Fruit fly (Drosophila melanogaster) whole organism, embryonic: ENCODE measurements around the gene CG13059.

Source experiments
- Bgb ChIP-seq: fragments of 200-800 bp; sonication (Bioruptor generic); IDR thresholded peaks from 2 replicates; pipeline ENCODE4 v1.3.6; 2022; ENCODE audit warnings: missing biosample characterization, missing genetic modification characterization; ENCODE audit not compliant: partially characterized antibody
- Bteb2 ChIP-seq: fragments of 200-800 bp; sonication (Bioruptor generic); optimal IDR thresholded peaks from 2 replicates; lab custom pipeline; 2016; ENCODE audit warnings: missing biosample characterization, missing genetic modification characterization
- CG10274 ChIP-seq: fragments of 200-800 bp; sonication (Bioruptor generic); optimal IDR thresholded peaks from 3 replicates; lab custom pipeline; 2017; ENCODE audit warnings: missing biosample characterization, mild to moderate bottlenecking, missing genetic modification characterization
- CG10431 ChIP-seq: fragments of 200-800 bp; sonication (Bioruptor generic); optimal IDR thresholded peaks from 3 replicates; lab custom pipeline; 2018; ENCODE audit warnings: missing biosample characterization, mild to moderate bottlenecking, missing genetic modification characterization
- CG11560 ChIP-seq: fragments of 200-800 bp; sonication (Bioruptor generic); IDR thresholded peaks from 3 replicates; pipeline ENCODE4 v1.3.6; 2022; ENCODE audit warnings: missing biosample characterization, missing genetic modification characterization
- CG13775 ChIP-seq: fragments of 200-800 bp; sonication (Bioruptor generic); optimal IDR thresholded peaks from 3 replicates; lab custom pipeline; 2017; ENCODE audit warnings: missing biosample characterization, mild to moderate bottlenecking, missing genetic modification characterization
- CG14965 ChIP-seq: fragments of 200-800 bp; sonication (Bioruptor generic); optimal IDR thresholded peaks from 2 replicates; lab custom pipeline; 2016; ENCODE audit warnings: missing biosample characterization, missing genetic modification characterization, borderline replicate concordance
- CG15479 ChIP-seq: fragments of 200-800 bp; sonication (Bioruptor generic); optimal IDR thresholded peaks from 3 replicates; lab custom pipeline; 2019; ENCODE audit warnings: missing biosample characterization, mild to moderate bottlenecking, missing genetic modification characterization, moderate library complexity
- CG16813 ChIP-seq: fragments of 200-800 bp; sonication (Bioruptor generic); IDR thresholded peaks from 3 replicates; pipeline ENCODE4 v1.3.6; 2022; ENCODE audit warnings: missing biosample characterization, missing genetic modification characterization; ENCODE audit not compliant: partially characterized antibody
- CG17568 ChIP-seq: fragments of 200-800 bp; sonication (Bioruptor generic); optimal IDR thresholded peaks from 2 replicates; lab custom pipeline; 2018; ENCODE audit warnings: missing biosample characterization, mild to moderate bottlenecking, missing genetic modification characterization, moderate library complexity
- CG18262 ChIP-seq: fragments of 200-800 bp; optimal IDR thresholded peaks from 3 replicates; lab custom pipeline; 2019; ENCODE audit warnings: missing biosample characterization, mild to moderate bottlenecking, missing genetic modification characterization, moderate library complexity
- CG2199 ChIP-seq: fragments of 200-800 bp; sonication (Bioruptor generic); IDR thresholded peaks from 3 replicates; pipeline ENCODE4 v1.3.6; 2022; ENCODE audit warnings: missing biosample characterization, missing genetic modification characterization
- CG3065 ChIP-seq: fragments of 200-800 bp; sonication (Bioruptor generic); optimal IDR thresholded peaks from 2 replicates; lab custom pipeline; 2016; ENCODE audit warnings: missing biosample characterization, missing genetic modification characterization
- CG4328 ChIP-seq: fragments of 200-800 bp; sonication (Bioruptor generic); optimal IDR thresholded peaks from 3 replicates; lab custom pipeline; 2017; ENCODE audit warnings: missing biosample characterization, missing genetic modification reagents, missing genetic modification characterization
- CG4360 ChIP-seq: fragments of 200-800 bp; sonication (Bioruptor generic); IDR thresholded peaks from 2 replicates; pipeline ENCODE4 v1.3.6; 2022; ENCODE audit warnings: missing biosample characterization, missing genetic modification characterization
- CG43689 ChIP-seq: fragments of 200-800 bp; sonication (Bioruptor generic); IDR thresholded peaks from 2 replicates; pipeline ENCODE4 v1.3.6; 2022; ENCODE audit warnings: missing biosample characterization, missing genetic modification characterization
- CG4404 ChIP-seq: fragments of 200-800 bp; sonication (Bioruptor generic); IDR thresholded peaks from 2 replicates; pipeline ENCODE4 v1.3.6; 2022; ENCODE audit warnings: missing biosample characterization, missing genetic modification characterization
- CG4424 ChIP-seq: fragments of 200-800 bp; sonication (Bioruptor generic); optimal IDR thresholded peaks from 3 replicates; lab custom pipeline; 2016; ENCODE audit warnings: missing biosample characterization, missing genetic modification characterization
- CG5245 ChIP-seq: fragments of 200-800 bp; sonication (Bioruptor generic); optimal IDR thresholded peaks from 3 replicates; lab custom pipeline; 2016; ENCODE audit warnings: missing biosample characterization, missing genetic modification characterization
- CG6813 ChIP-seq: fragments of 200-800 bp; sonication (Bioruptor generic); optimal IDR thresholded peaks from 2 replicates; lab custom pipeline; 2017; ENCODE audit warnings: missing biosample characterization, missing genetic modification characterization, mild to moderate bottlenecking, moderate library complexity, missing genetic modification reagents
- CG9932 ChIP-seq: fragments of 200-800 bp; sonication (Bioruptor generic); IDR thresholded peaks from 2 replicates; pipeline ENCODE4 v1.3.6; 2022; ENCODE audit warnings: missing biosample characterization, missing genetic modification characterization
- CHES-1-like ChIP-seq: fragments of 200-800 bp; sonication (Bioruptor generic); optimal IDR thresholded peaks from 2 replicates; lab custom pipeline; 2016; ENCODE audit warnings: missing biosample characterization, missing genetic modification characterization
- Chrac-16 ChIP-seq: fragments of 200-800 bp; sonication (Bioruptor generic); optimal IDR thresholded peaks from 3 replicates; lab custom pipeline; 2016; ENCODE audit warnings: missing biosample characterization, missing genetic modification characterization
- Doc3 ChIP-seq: fragments of 200-800 bp; sonication (Bioruptor generic); IDR thresholded peaks from 3 replicates; pipeline ENCODE4 v1.3.6; 2022; ENCODE audit warnings: missing biosample characterization, missing genetic modification characterization; ENCODE audit not compliant: partially characterized antibody
- Ets97D ChIP-seq: fragments of 200-800 bp; sonication (Bioruptor generic); optimal IDR thresholded peaks from 3 replicates; lab custom pipeline; 2016; ENCODE audit warnings: missing biosample characterization, missing genetic modification characterization
- Gug ChIP-seq: fragments of 200-800 bp; sonication (Bioruptor generic); IDR thresholded peaks from 4 replicates; pipeline ENCODE4 v1.3.6; 2022; ENCODE audit warnings: missing biosample characterization, missing genetic modification characterization
- Kr ChIP-seq: fragments of 200-800 bp; sonication (Bioruptor generic); optimal IDR thresholded peaks from 2 replicates; lab custom pipeline; 2017; ENCODE audit warnings: missing biosample characterization, mild to moderate bottlenecking, missing genetic modification characterization
- Lim3 ChIP-seq: fragments of 200-800 bp; sonication (Bioruptor generic); IDR thresholded peaks from 2 replicates; pipeline ENCODE4 v1.3.6; 2022; ENCODE audit warnings: missing biosample characterization, missing genetic modification characterization
- MTF-1 ChIP-seq: fragments of 200-800 bp; sonication (Bioruptor generic); optimal IDR thresholded peaks from 2 replicates; lab custom pipeline; 2018; ENCODE audit warnings: missing biosample characterization, mild to moderate bottlenecking, missing genetic modification characterization, borderline replicate concordance
- Mad ChIP-seq: fragments of 200-800 bp; sonication (Bioruptor generic); optimal IDR thresholded peaks from 2 replicates; lab custom pipeline; 2016; ENCODE audit warnings: missing biosample characterization, missing genetic modification characterization
- Mes4 ChIP-seq: fragments of 200-800 bp; sonication (Bioruptor generic); optimal IDR thresholded peaks from 2 replicates; lab custom pipeline; 2016; ENCODE audit warnings: missing biosample characterization, missing genetic modification characterization
- Neu2 ChIP-seq: fragments of 200-800 bp; sonication (Bioruptor generic); optimal IDR thresholded peaks from 3 replicates; lab custom pipeline; 2016; ENCODE audit warnings: missing biosample characterization, missing genetic modification characterization, borderline replicate concordance
- PHDP ChIP-seq: fragments of 200-800 bp; sonication (Bioruptor generic); optimal IDR thresholded peaks from 3 replicates; lab custom pipeline; 2018; ENCODE audit warnings: missing biosample characterization, mild to moderate bottlenecking, missing genetic modification characterization, moderate library complexity
- Ptx1 ChIP-seq: fragments of 200-800 bp; sonication (Bioruptor generic); IDR thresholded peaks from 2 replicates; pipeline ENCODE4 v1.3.6; 2022; ENCODE audit warnings: missing biosample characterization, missing genetic modification characterization
- Six4 ChIP-seq: fragments of 200-800 bp; sonication (Bioruptor generic); optimal IDR thresholded peaks from 2 replicates; lab custom pipeline; 2016; ENCODE audit warnings: missing biosample characterization, missing genetic modification characterization
- bbx ChIP-seq: fragments of 200-800 bp; sonication (Bioruptor generic); IDR thresholded peaks from 2 replicates; pipeline ENCODE4 v1.3.6; 2022; ENCODE audit warnings: missing biosample characterization, missing genetic modification characterization; ENCODE audit not compliant: partially characterized antibody
- bowl ChIP-seq: fragments of 200-800 bp; sonication (Bioruptor generic); IDR thresholded peaks from 2 replicates; pipeline ENCODE4 v1.3.6; 2022; ENCODE audit warnings: missing biosample characterization, missing genetic modification characterization
- chinmo ChIP-seq: fragments of 200-800 bp; sonication (Bioruptor generic); IDR thresholded peaks from 4 replicates; pipeline ENCODE4 v1.3.6; 2022; ENCODE audit warnings: missing biosample characterization, missing genetic modification characterization; ENCODE audit not compliant: partially characterized antibody
- crc ChIP-seq: fragments of 200-800 bp; sonication (Bioruptor generic); optimal IDR thresholded peaks from 2 replicates; lab custom pipeline; 2016; ENCODE audit warnings: missing biosample characterization, missing genetic modification characterization
- en ChIP-seq: fragments of 200-800 bp; sonication (Bioruptor generic); optimal IDR thresholded peaks from 2 replicates; lab custom pipeline; 2016; ENCODE audit warnings: missing biosample characterization, missing genetic modification characterization
- fru ChIP-seq: fragments of >200 bp; optimal IDR thresholded peaks from 2 replicates; lab custom pipeline; 2017
- h ChIP-seq: fragments of >200 bp; optimal IDR thresholded peaks from 2 replicates; lab custom pipeline; 2017
- ind ChIP-seq: fragments of 200-800 bp; sonication (Bioruptor generic); optimal IDR thresholded peaks from 3 replicates; lab custom pipeline; 2016; ENCODE audit warnings: missing biosample characterization, missing genetic modification characterization
- jumu ChIP-seq: fragments of 200-800 bp; sonication (Bioruptor generic); optimal IDR thresholded peaks from 3 replicates; lab custom pipeline; 2016; ENCODE audit warnings: missing biosample characterization, missing genetic modification characterization
- kay ChIP-seq: fragments of 200-800 bp; sonication (Bioruptor generic); optimal IDR thresholded peaks from 2 replicates; lab custom pipeline; 2016; ENCODE audit warnings: missing biosample characterization, missing genetic modification characterization
- knrl ChIP-seq: fragments of 200-800 bp; sonication (Bioruptor generic); IDR thresholded peaks from 3 replicates; pipeline ENCODE4 v1.3.6; 2022; ENCODE audit warnings: missing biosample characterization, missing genetic modification characterization; ENCODE audit not compliant: partially characterized antibody
- luna ChIP-seq: fragments of 200-800 bp; sonication (Bioruptor generic); optimal IDR thresholded peaks from 2 replicates; lab custom pipeline; 2016; ENCODE audit warnings: missing biosample characterization, missing genetic modification characterization
- pum ChIP-seq: fragments of 200-800 bp; sonication (Bioruptor generic); optimal IDR thresholded peaks from 2 replicates; lab custom pipeline; 2016; ENCODE audit warnings: missing biosample characterization, missing genetic modification characterization
- sc ChIP-seq, 3 experiments: fragments of >200 bp in 2 of 3; fragments of 200-800 bp in 1 of 3; sonication (Bioruptor generic) in 1 of 3; optimal IDR thresholded peaks; 2 replicates in 2 of 3; 3 replicates in 1 of 3; lab custom pipeline; 2017; ENCODE audit warnings: mild to moderate bottlenecking in 1 of 3, missing biosample characterization in 1 of 3, missing genetic modification characterization in 1 of 3, missing genetic modification reagents in 1 of 3
- shn ChIP-seq: fragments of 200-800 bp; sonication (Bioruptor generic); optimal IDR thresholded peaks from 3 replicates; lab custom pipeline; 2016; ENCODE audit warnings: missing biosample characterization, missing genetic modification characterization

CG13059 gene

dm6 chr3L:16328207-16328891 is 4.9 kb downstream of the CG13059 start, which contains the start of gene CG13058 (continued):
- no peak for TF ChIP-seq en (GFP tag; lab: Kevin White, UChicago)
- no peak for TF ChIP-seq Doc3 (GFP tag; lab: Robert Waterston, UW)
- no peak for TF ChIP-seq sc (optimal IDR thresholded peaks at IDR 0.05; lab: Kevin White, UChicago)
- no peak for TF ChIP-seq sc (GFP tag; optimal IDR thresholded peaks at IDR 0.05; lab: Kevin White, UChicago)
- peak; percentile 69 for TF ChIP-seq PHDP
- no peak for TF ChIP-seq CG4404 (GFP tag; lab: Robert Waterston, UW)
- peak; percentile 44; the same call in 1 of the 2 replicates for TF ChIP-seq Lim3
- TF ChIP-seq ind = peak; percentile 50
- TF ChIP-seq shn (GFP tag; lab: Kevin White, UChicago) = peak; percentile 4
- 0 out of 3 replicates have a peak, but pooled peaks have one; percentile 41 for TF ChIP-seq CG11560 (tag; lab: Robert Waterston, UW)
- TF ChIP-seq CG16813 (GFP tag; lab: Robert Waterston, UW) = no peak
- no peak for TF ChIP-seq CG2199 (GFP tag; lab: Robert Waterston, UW)
- no peak for TF ChIP-seq Ets97D (GFP tag; lab: Kevin White, UChicago)
- TF ChIP-seq Kr (GFP tag; lab: Kevin White, UChicago) = no peak
- TF ChIP-seq CG13775 (GFP tag; lab: Kevin White, UChicago) = peak; percentile 36
- no peak for TF ChIP-seq kay
- TF ChIP-seq fru (lab: Kevin White, UChicago) = no peak
- peak; percentile 7 for TF ChIP-seq MTF-1
- no peak for TF ChIP-seq Neu2 (GFP tag; lab: Kevin White, UChicago)
- no peak for TF ChIP-seq crc (GFP tag; lab: Kevin White, UChicago)
- TF ChIP-seq CG15479 (GFP tag; lab: Kevin White, UChicago) = no peak
- no peak for TF ChIP-seq bbx
- TF ChIP-seq Chrac-16 (GFP tag; lab: Kevin White, UChicago) = peak; percentile 40
- TF ChIP-seq CG3065 (GFP tag; lab: Kevin White, UChicago) = no peak
- peak; percentile 25 for TF ChIP-seq Mes4 (GFP tag; lab: Kevin White, UChicago)
- peak; percentile 77 for TF ChIP-seq bowl (GFP tag; lab: Robert Waterston, UW)
- peak; percentile 5 for TF ChIP-seq CG10274
- TF ChIP-seq Six4 (GFP tag; lab: Kevin White, UChicago) = no peak
- TF ChIP-seq CG10431 (GFP tag; lab: Kevin White, UChicago) = no peak
- no peak for TF ChIP-seq Gug (GFP tag; lab: Robert Waterston, UW)
- TF ChIP-seq knrl (GFP tag; lab: Robert Waterston, UW) = no peak
- peak; percentile 59 for TF ChIP-seq CHES-1-like (GFP tag; lab: Kevin White, UChicago)
- no peak for TF ChIP-seq CG17568 (GFP tag; lab: Kevin White, UChicago)
- TF ChIP-seq CG9932 = peak; percentile 77
- TF ChIP-seq CG4360 = no peak
- peak; percentile 21 for TF ChIP-seq CG5245 (GFP tag; lab: Kevin White, UChicago)
- TF ChIP-seq Mad (GFP tag; lab: Kevin White, UChicago) = peak; percentile 22
- TF ChIP-seq h (lab: Kevin White, UChicago) = no peak
- no peak for TF ChIP-seq chinmo (GFP tag; lab: Robert Waterston, UW)
- TF ChIP-seq luna = no peak
- no peak for TF ChIP-seq CG14965 (GFP tag; lab: Kevin White, UChicago)
- peak; percentile 22 for TF ChIP-seq CG4424 (GFP tag; lab: Kevin White, UChicago)
- TF ChIP-seq CG4328 (GFP tag; lab: Kevin White, UChicago) = no peak
- peak; percentile 64 for TF ChIP-seq Ptx1 (GFP tag; lab: Robert Waterston, UW)
- TF ChIP-seq CG6813 = no peak
- TF ChIP-seq pum (GFP tag; lab: Kevin White, UChicago) = no peak
- peak; percentile 52; the same call in 1 of the 2 replicates for TF ChIP-seq CG43689 (GFP tag; lab: Robert Waterston, UW)
- peak; percentile 42 for TF ChIP-seq Bteb2 (GFP tag; lab: Kevin White, UChicago)
- no peak for TF ChIP-seq jumu (GFP tag; lab: Kevin White, UChicago)
- no peak for TF ChIP-seq CG18262 (tag; lab: Kevin White, UChicago)
- TF ChIP-seq Bgb (GFP tag; lab: Robert Waterston, UW) = no peak
